Worm (Caenorhabditis elegans) whole organism, L4 larva: ENCODE measurements around the gene K07H8.11.
A peak's percentile ranks its signal among the peaks of the same experiment; 100 is the strongest.

Experiments used
- F26F4.8 ChIP-seq: fragments of 200-800 bp; sonication (Bioruptor generic); conservative IDR thresholded peaks from 2 replicates; pipeline ENCODE4 v1.3.6; 2022; ENCODE audit warnings: missing genetic modification characterization, missing compliant biosample characterization
- F44E2.7 ChIP-seq: fragments of 200-800 bp; sonication (Bioruptor generic); IDR thresholded peaks from 2 replicates; pipeline ENCODE4 v2.1.2; 2022; ENCODE audit warnings: missing genetic modification characterization, missing compliant biosample characterization
- R02D3.7 ChIP-seq: fragments of 150-350 bp; sonication (generic microtip); optimal IDR thresholded peaks from 3 replicates; lab custom pipeline; 2014; ENCODE audit warnings: missing biosample characterization, missing genetic modification characterization
- T20F7.1 ChIP-seq: fragments of 200-800 bp; sonication (Bioruptor generic); optimal IDR thresholded peaks from 2 replicates; lab custom pipeline; 2018; ENCODE audit warnings: mild to moderate bottlenecking, missing genetic modification characterization, missing compliant biosample characterization
- T26A8.4 ChIP-seq: fragments of 200-800 bp; sonication (Bioruptor generic); IDR thresholded peaks from 2 replicates; pipeline ENCODE4 v1.3.6; 2022; ENCODE audit warnings: missing genetic modification characterization, missing compliant biosample characterization
- arid-1 ChIP-seq: fragments of 200-800 bp; sonication (Bioruptor generic); conservative IDR thresholded peaks from 2 replicates; pipeline ENCODE4 v1.3.6; 2022; ENCODE audit warnings: missing genetic modification reagents, missing genetic modification characterization, missing compliant biosample characterization
- ceh-20 ChIP-seq: fragments of 200-800 bp; sonication (Bioruptor generic); IDR thresholded peaks from 2 replicates; pipeline ENCODE4 v1.3.6; 2022; ENCODE audit warnings: missing genetic modification reagents, missing genetic modification characterization, missing compliant biosample characterization
- ceh-32 ChIP-seq: sonication (generic microtip); optimal IDR thresholded peaks from 2 replicates; lab custom pipeline; 2016; ENCODE audit warnings: mild to moderate bottlenecking, missing genetic modification characterization, missing compliant biosample characterization; ENCODE audit not compliant: poor library complexity
- ceh-62 ChIP-seq: sonication (generic microtip); optimal IDR thresholded peaks from 2 replicates; lab custom pipeline; 2017; ENCODE audit warnings: missing biosample characterization, missing genetic modification characterization
- cey-2 ChIP-seq: sonication (generic microtip); optimal IDR thresholded peaks from 3 replicates; lab custom pipeline; 2017; ENCODE audit warnings: missing genetic modification characterization, mild to moderate bottlenecking, missing compliant biosample characterization, antibody characterized with exemption, borderline replicate concordance; ENCODE audit not compliant: insufficient read depth
- daf-16 ChIP-seq, 3 experiments: sonication (generic microtip); optimal IDR thresholded peaks; 2 replicates each; lab custom pipeline; 2016 to 2017; ENCODE audit warnings: missing genetic modification characterization in 3 of 3, missing genetic modification reagents in 3 of 3, mild to moderate bottlenecking in 2 of 3, missing compliant biosample characterization in 2 of 3, missing biosample characterization in 1 of 3, moderate library complexity in 1 of 3
- daf-8 ChIP-seq: fragments of 200-800 bp; sonication (Bioruptor generic); IDR thresholded peaks from 2 replicates; pipeline ENCODE4 v1.3.6; 2022; ENCODE audit warnings: missing genetic modification characterization, missing compliant biosample characterization
- dmd-8 ChIP-seq: fragments of 200-800 bp; sonication (Bioruptor generic); IDR thresholded peaks from 2 replicates; pipeline ENCODE4 v1.3.6; 2022; ENCODE audit warnings: missing genetic modification characterization, missing compliant biosample characterization
- dmd-9 ChIP-seq: fragments of 200-800 bp; sonication (Bioruptor generic); IDR thresholded peaks from 2 replicates; pipeline ENCODE4 v1.3.6; 2022; ENCODE audit warnings: missing genetic modification reagents, missing genetic modification characterization, missing compliant biosample characterization
- dve-1 ChIP-seq: sonication (generic microtip); optimal IDR thresholded peaks from 2 replicates; lab custom pipeline; 2017; ENCODE audit warnings: antibody characterized with exemption, mild to moderate bottlenecking, missing genetic modification characterization, missing compliant biosample characterization; ENCODE audit not compliant: insufficient read depth
- egl-27 ChIP-seq: sonication (generic microtip); optimal IDR thresholded peaks from 3 replicates; lab custom pipeline; 2017; ENCODE audit warnings: missing biosample characterization, missing genetic modification reagents, missing genetic modification characterization
- fos-1 ChIP-seq: fragments of 150-350 bp; optimal IDR thresholded peaks from 2 replicates; lab custom pipeline; 2014; ENCODE audit warnings: missing biosample characterization, missing genetic modification characterization
- hlh-11 ChIP-seq: fragments of 200-800 bp; sonication (Bioruptor generic); optimal IDR thresholded peaks from 2 replicates; lab custom pipeline; 2018; ENCODE audit warnings: mild to moderate bottlenecking, missing genetic modification characterization, missing compliant biosample characterization
- hmg-1.1 ChIP-seq: fragments of 200-800 bp; sonication (Bioruptor generic); IDR thresholded peaks from 2 replicates; pipeline ENCODE4 v1.3.6; 2022; ENCODE audit warnings: missing genetic modification reagents, missing genetic modification characterization, missing compliant biosample characterization
- lim-7 ChIP-seq: fragments of 200-800 bp; sonication (Bioruptor generic); IDR thresholded peaks from 2 replicates; pipeline ENCODE4 v1.3.6; 2022; ENCODE audit warnings: missing genetic modification characterization, missing compliant biosample characterization
- lin-1 ChIP-seq: fragments of 200-800 bp; sonication (Bioruptor generic); IDR thresholded peaks from 2 replicates; pipeline ENCODE4 v1.3.6; 2022; ENCODE audit warnings: missing genetic modification reagents, missing genetic modification characterization, missing compliant biosample characterization
- lin-13 ChIP-seq: fragments of 150-350 bp; optimal IDR thresholded peaks from 2 replicates; lab custom pipeline; 2014; ENCODE audit warnings: missing biosample characterization, missing genetic modification reagents, missing genetic modification characterization
- lin-15B ChIP-seq: fragments of 150-350 bp; sonication (generic microtip); optimal IDR thresholded peaks from 3 replicates; lab custom pipeline; 2014; ENCODE audit warnings: missing biosample characterization, missing genetic modification characterization
- lin-39 ChIP-seq: fragments of 150-350 bp; optimal IDR thresholded peaks from 2 replicates; lab custom pipeline; 2014; ENCODE audit warnings: missing biosample characterization, missing genetic modification reagents, missing genetic modification characterization
- lsy-2 ChIP-seq, 2 experiments: fragments of 150-350 bp in 1 of 2; sonication (generic microtip) in 1 of 2; optimal IDR thresholded peaks; 2 replicates each; lab custom pipeline; 2014 to 2017; ENCODE audit warnings: missing biosample characterization in 2 of 2, missing genetic modification characterization in 2 of 2
- madf-5 ChIP-seq, 2 experiments: fragments of 200-800 bp; sonication (Bioruptor generic); IDR thresholded peaks; 2 replicates each; pipeline ENCODE4 v1.3.6; 2022; ENCODE audit warnings: missing compliant biosample characterization in 2 of 2, missing genetic modification characterization in 2 of 2
- mxl-2 ChIP-seq: fragments of 200-800 bp; sonication (Bioruptor generic); conservative IDR thresholded peaks from 2 replicates; pipeline ENCODE4 v1.3.6; 2022; ENCODE audit warnings: missing genetic modification reagents, missing genetic modification characterization, missing compliant biosample characterization
- nhr-10 ChIP-seq: fragments of 150-350 bp; optimal IDR thresholded peaks from 2 replicates; lab custom pipeline; 2014; ENCODE audit warnings: missing biosample characterization, missing genetic modification characterization
- nhr-102 ChIP-seq: sonication (generic microtip); optimal IDR thresholded peaks from 2 replicates; lab custom pipeline; 2016; ENCODE audit warnings: mild to moderate bottlenecking, missing genetic modification characterization, moderate library complexity, missing compliant biosample characterization
- nhr-11 ChIP-seq: fragments of 150-350 bp; optimal IDR thresholded peaks from 2 replicates; lab custom pipeline; 2014; ENCODE audit warnings: missing biosample characterization, missing genetic modification characterization
- nhr-237 ChIP-seq: sonication (generic microtip); optimal IDR thresholded peaks from 2 replicates; lab custom pipeline; 2017; ENCODE audit warnings: missing biosample characterization, missing genetic modification characterization
- nhr-28 ChIP-seq: fragments of 150-350 bp; optimal IDR thresholded peaks from 2 replicates; lab custom pipeline; 2014; ENCODE audit warnings: missing biosample characterization, missing genetic modification characterization
- nhr-42 ChIP-seq: fragments of 200-800 bp; sonication (Bioruptor generic); IDR thresholded peaks from 2 replicates; pipeline ENCODE4 v1.3.6; 2022; ENCODE audit warnings: missing genetic modification characterization, missing compliant biosample characterization
- nhr-77 ChIP-seq: fragments of 150-350 bp; optimal IDR thresholded peaks from 2 replicates; lab custom pipeline; 2014; ENCODE audit warnings: missing biosample characterization, missing genetic modification characterization
- pha-4 ChIP-seq, 2 experiments: fragments of 150-350 bp in 1 of 2; fragments of 200-800 bp in 1 of 2; sonication (Bioruptor generic) in 1 of 2; IDR thresholded peaks in 1 of 2; optimal IDR thresholded peaks in 1 of 2; 2 replicates each; pipeline versions ENCODE4 v1.3.6 to Lab custom; 2014 to 2022; ENCODE audit warnings: missing genetic modification characterization in 2 of 2, missing genetic modification reagents in 2 of 2, missing biosample characterization in 1 of 2, missing compliant biosample characterization in 1 of 2
- php-3 ChIP-seq: fragments of 200-800 bp; sonication (Bioruptor generic); IDR thresholded peaks from 2 replicates; pipeline ENCODE4 v1.3.6; 2022; ENCODE audit warnings: missing genetic modification reagents, missing genetic modification characterization, missing compliant biosample characterization
- pqm-1 ChIP-seq: sonication (generic microtip); optimal IDR thresholded peaks from 2 replicates; lab custom pipeline; 2017; ENCODE audit warnings: missing biosample characterization, missing genetic modification characterization
- rbr-2 ChIP-seq: sonication (generic microtip); optimal IDR thresholded peaks from 2 replicates; lab custom pipeline; 2016; ENCODE audit warnings: missing genotype, missing genetic modification characterization, missing compliant biosample characterization
- snpc-4 ChIP-seq: fragments of 150-350 bp; optimal IDR thresholded peaks from 2 replicates; lab custom pipeline; 2014; ENCODE audit warnings: missing biosample characterization, missing genetic modification characterization
- tra-1 ChIP-seq: fragments of 200-800 bp; sonication (Bioruptor generic); IDR thresholded peaks from 2 replicates; pipeline ENCODE4 v1.3.6; 2022; ENCODE audit warnings: missing genetic modification reagents, missing genetic modification characterization, missing compliant biosample characterization
- zip-11 ChIP-seq: fragments of 200-800 bp; sonication (Bioruptor generic); IDR thresholded peaks from 2 replicates; pipeline ENCODE4 v1.3.6; 2022; ENCODE audit warnings: missing genetic modification characterization, missing compliant biosample characterization

Gene K07H8.11

ce11 chrIV:8229523-8229922 lies 45.6 kb downstream of the K07H8.11 start (continued):
- TF ChIP-seq nhr-102 (tag; lab: Kevin White, UChicago) (peak; percentile 71), dmd-9 (GFP tag; lab: Robert Waterston, UW) (no peak), nhr-11 (tag; lab: Kevin White, UChicago) (no peak), nhr-77 (tag; lab: Kevin White, UChicago) (peak; percentile 33), zip-11 (GFP tag; lab: Robert Waterston, UW) (no peak), R02D3.7 (tag; lab: Kevin White, UChicago) (no peak), lin-39 (tag; lab: Kevin White, UChicago) (no peak), snpc-4 (tag; lab: Kevin White, UChicago) (no peak), lim-7 (GFP tag; lab: Robert Waterston, UW) (no peak), madf-5 (GFP tag; IDR thresholded peaks at IDR 0.05; lab: Robert Waterston, UW) (no peak), lin-15B (no peak), fos-1 (tag; lab: Kevin White, UChicago) (no peak), arid-1 (GFP tag; lab: Robert Waterston, UW) (peak; percentile 44; the same call in 1 of the 2 replicates), F44E2.7 (no peak), egl-27 (no peak), php-3 (GFP tag; lab: Robert Waterston, UW) (peak; percentile 64; the same call in 1 of the 2 replicates), pha-4 (GFP tag; IDR thresholded peaks at IDR 0.05; lab: Robert Waterston, UW) (0 out of 2 replicates have a peak, but pooled peaks have one; percentile 13), pha-4 (tag; optimal IDR thresholded peaks at IDR 0.05; lab: Kevin White, UChicago) (no peak), pqm-1 (tag; lab: Kevin White, UChicago) (peak; percentile 21), nhr-42 (no peak), daf-16 (GFP tag; optimal IDR thresholded peaks at IDR 0.05; lab: Kevin White, UChicago) (no peak), daf-16 (tag; optimal IDR thresholded peaks at IDR 0.05; lab: Kevin White, UChicago) (peak; percentile 89), mxl-2 (GFP tag; lab: Robert Waterston, UW) (no peak), lin-1 (GFP tag; lab: Robert Waterston, UW) (peak; percentile 31; the same call in 1 of the 2 replicates), daf-8 (GFP tag; lab: Robert Waterston, UW) (no peak), dmd-8 (GFP tag; lab: Robert Waterston, UW) (no peak), T26A8.4 (GFP tag; lab: Robert Waterston, UW) (no peak), T20F7.1 (GFP tag; lab: Kevin White, UChicago) (peak; percentile 43), rbr-2 (tag; lab: Kevin White, UChicago) (peak; percentile 48), hmg-1.1 (GFP tag; lab: Robert Waterston, UW) (peak; percentile 53), ceh-32 (tag; lab: Kevin White, UChicago) (no peak), hlh-11 (peak; percentile 96), lin-13 (peak; percentile 10), cey-2 (tag; lab: Kevin White, UChicago) (no peak), nhr-10 (tag; lab: Kevin White, UChicago) (no peak)

ce11 chrIV:8226474-8226873 lies 48.7 kb downstream of the K07H8.11 start:
- peak; percentile 40; the same call in 1 of the 2 replicates for TF ChIP-seq ceh-20 (GFP tag; lab: Robert Waterston, UW)
- TF ChIP-seq nhr-237 (tag; lab: Kevin White, UChicago), result no peak
- no peak for TF ChIP-seq daf-16 (GFP tag; optimal IDR thresholded peaks at IDR 0.05; lab: Kevin White, UChicago)
- TF ChIP-seq daf-16 (tag; optimal IDR thresholded peaks at IDR 0.05; lab: Kevin White, UChicago), result peak; percentile 55
- peak; percentile 32 for TF ChIP-seq dve-1 (tag; lab: Kevin White, UChicago)
- no peak for TF ChIP-seq ceh-62 (tag; lab: Kevin White, UChicago)
- no peak for TF ChIP-seq pqm-1 (tag; lab: Kevin White, UChicago)
- TF ChIP-seq tra-1, result no peak
- TF ChIP-seq lsy-2 (tag; optimal IDR thresholded peaks at IDR 0.05; lab: Kevin White, UChicago), result peak in 1 of 2 experiments; percentile 7
- peak; percentile 50; the same call in 1 of the 2 replicates for TF ChIP-seq php-3 (GFP tag; lab: Robert Waterston, UW)
- TF ChIP-seq T20F7.1 (GFP tag; lab: Kevin White, UChicago), result peak; percentile 18
- peak; percentile 7; the same call in 1 of the 2 replicates for TF ChIP-seq T26A8.4 (GFP tag; lab: Robert Waterston, UW)
- TF ChIP-seq nhr-28, result peak; percentile 33
- no peak for TF ChIP-seq F26F4.8 (GFP tag; lab: Robert Waterston, UW)
- TF ChIP-seq pha-4 (GFP tag; IDR thresholded peaks at IDR 0.05; lab: Robert Waterston, UW), result 0 out of 2 replicates have a peak, but pooled peaks have one; percentile 9
- no peak for TF ChIP-seq pha-4 (tag; optimal IDR thresholded peaks at IDR 0.05; lab: Kevin White, UChicago)
